Worm (Caenorhabditis elegans) whole organism, L3 larva: Measurements from ENCODE around the gene C18H9.6.

Experiments used
- ZK546.5 ChIP-seq: sonication (generic microtip); optimal IDR thresholded peaks from 2 replicates; lab custom pipeline; 2017; ENCODE audit warnings: missing biosample characterization, missing genetic modification characterization
- elt-3 ChIP-seq, 3 experiments: fragments of 150-350 bp in 1 of 3; sonication (generic microtip) in 2 of 3; optimal IDR thresholded peaks; 2 replicates in 2 of 3; 4 replicates in 1 of 3; lab custom pipeline; 2014 to 2017; ENCODE audit warnings: missing biosample characterization in 3 of 3, missing genetic modification characterization in 3 of 3
- nfya-1 ChIP-seq: sonication (generic microtip); optimal IDR thresholded peaks from 2 replicates; lab custom pipeline; 2017; ENCODE audit warnings: missing genetic modification characterization, mild to moderate bottlenecking, missing compliant biosample characterization, antibody characterized with exemption, moderate library complexity; ENCODE audit not compliant: insufficient read depth
- nhr-77 ChIP-seq: fragments of 150-350 bp; optimal IDR thresholded peaks from 2 replicates; lab custom pipeline; 2014; ENCODE audit warnings: missing biosample characterization, missing genetic modification characterization
- unc-62 ChIP-seq: fragments of 150-350 bp; sonication (generic microtip); optimal IDR thresholded peaks from 4 replicates; lab custom pipeline; 2014; ENCODE audit warnings: missing biosample characterization, missing genetic modification reagents, missing genetic modification characterization

- TF ChIP-seq elt-3 (tag; optimal IDR thresholded peaks at IDR 0.05; lab: Kevin White, UChicago) (no peak), nhr-77 (tag; lab: Kevin White, UChicago) (no peak), unc-62 (no peak), ZK546.5 (tag; lab: Kevin White, UChicago) (no peak), nfya-1 (no peak)
Observed at ce11 chrII:6706552-6707091, 5.2 kb upstream of the C18H9.6 start.
